Worm (Caenorhabditis elegans): ENCODE results near the gene B0244.17.

Gene B0244.17

DNA sequence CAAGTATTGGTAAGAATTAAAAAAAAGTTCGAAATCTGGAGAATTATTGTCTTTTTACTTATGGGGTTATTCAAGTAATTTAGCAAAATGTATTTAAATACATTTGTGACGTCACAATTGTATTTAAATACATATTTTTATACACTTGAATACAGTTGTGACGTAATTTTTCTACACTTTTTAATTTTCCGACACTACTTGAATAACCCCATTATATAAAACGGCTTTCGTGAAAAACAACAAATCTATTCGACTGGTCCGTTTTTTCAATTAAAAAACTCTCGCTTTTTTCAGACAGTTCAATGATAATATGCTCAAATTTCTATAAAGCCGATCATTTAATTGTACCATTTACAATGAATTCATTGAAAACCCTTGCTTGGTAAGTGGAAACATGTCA lies 17.5 kb downstream of the B0244.17 start:
- no peak for TF ChIP-seq dao-5 (tag; optimal IDR thresholded peaks at IDR 0.05)
- TF ChIP-seq him-1 (tag; optimal IDR thresholded peaks at IDR 0.05) = no peak
- no peak for TF ChIP-seq W03F9.2 (tag; optimal IDR thresholded peaks at IDR 0.05)

DNA sequence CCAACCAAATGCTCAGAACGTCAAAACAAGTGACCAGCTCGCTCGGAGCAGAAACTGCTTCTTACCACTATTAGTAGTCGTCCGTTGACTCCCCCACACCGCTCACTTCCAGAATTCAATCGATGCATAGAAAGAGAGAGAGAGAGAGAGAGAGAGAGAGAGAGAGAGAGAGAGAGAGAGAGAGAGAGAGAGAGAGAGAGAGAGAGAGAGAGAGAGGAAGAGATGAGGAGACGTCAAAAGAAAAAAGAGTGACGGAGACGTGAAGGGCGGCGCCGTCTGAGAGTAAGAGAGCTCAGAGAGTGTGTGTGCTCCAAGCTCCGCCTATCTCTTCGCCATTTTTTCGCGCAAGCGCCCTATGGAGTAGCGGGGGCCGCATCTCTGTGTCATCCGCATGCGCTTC lies 22.2 kb downstream of the B0244.17 start, which contains the start of gene ida-1:
ida-1 (plus strand) TSS at position 336 of the 400 bp plus-strand sequence.
- TF ChIP-seq W03F9.2 (tag; optimal IDR thresholded peaks at IDR 0.05) (no peak), him-1 (tag; optimal IDR thresholded peaks at IDR 0.05) (peak; percentile 41), dao-5 (tag; optimal IDR thresholded peaks at IDR 0.05) (no peak)

DNA sequence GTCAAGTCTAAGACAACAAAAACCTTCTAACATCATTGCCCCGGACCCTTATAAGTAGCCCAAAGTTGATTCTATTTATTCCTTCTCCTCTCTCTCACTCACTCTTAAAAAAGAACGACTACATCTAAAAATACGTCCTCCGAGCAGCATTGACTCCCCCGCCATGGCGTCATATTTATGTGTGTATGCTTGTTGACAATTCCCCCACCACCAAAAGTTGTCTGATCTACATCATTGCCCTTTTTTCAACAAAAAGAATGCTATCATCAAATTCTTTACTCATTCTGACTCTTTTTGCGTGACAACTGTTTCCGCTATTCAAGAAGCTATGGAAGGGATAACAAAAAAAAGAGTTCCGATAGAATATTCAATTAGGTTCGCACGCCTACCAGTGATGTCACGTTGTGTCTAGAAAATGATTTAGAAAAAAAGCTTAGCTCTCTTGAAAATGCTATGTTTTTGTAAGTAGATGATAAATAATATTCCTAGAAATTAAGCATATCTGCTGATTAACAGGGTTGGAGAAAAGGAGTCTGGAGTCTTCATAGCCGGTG lies 24.5 kb downstream of the B0244.17 start:
- no peak for TF ChIP-seq dao-5 (tag; optimal IDR thresholded peaks at IDR 0.05)
- TF ChIP-seq him-1 (tag; optimal IDR thresholded peaks at IDR 0.05) = no peak
- no peak for TF ChIP-seq W03F9.2 (tag; optimal IDR thresholded peaks at IDR 0.05)

DNA sequence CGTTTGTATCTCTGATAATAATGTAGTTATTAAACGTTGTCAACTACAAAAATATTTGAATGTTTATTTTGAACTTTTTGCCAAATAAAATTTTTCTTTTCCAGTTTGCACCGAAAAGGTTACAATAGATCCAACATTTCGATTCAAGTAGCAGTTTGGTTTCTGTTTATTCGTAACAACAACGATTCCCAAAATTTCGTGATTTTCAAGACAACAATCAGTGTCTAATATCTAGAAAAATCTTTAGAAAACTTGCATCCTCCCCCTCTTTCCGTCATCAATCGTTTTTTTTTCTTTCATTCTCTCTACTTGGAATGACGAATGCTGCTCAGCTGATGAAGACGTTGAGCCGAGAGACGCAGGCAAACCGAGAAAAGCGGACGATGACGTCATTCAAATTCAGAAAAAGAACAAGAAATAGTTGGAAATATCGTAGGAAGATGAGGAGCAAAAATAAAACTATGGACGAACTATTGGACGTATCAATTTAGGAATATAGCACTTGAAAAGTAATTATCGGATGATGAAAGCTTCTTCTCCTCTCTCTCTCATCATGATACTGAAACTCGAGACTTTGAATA lies 25.6 kb downstream of the B0244.17 start:
- TF ChIP-seq W03F9.2 (tag; optimal IDR thresholded peaks at IDR 0.05) (peak; percentile 5), dao-5 (tag; optimal IDR thresholded peaks at IDR 0.05) (no peak), him-1 (tag; optimal IDR thresholded peaks at IDR 0.05) (peak; percentile 64)

DNA sequence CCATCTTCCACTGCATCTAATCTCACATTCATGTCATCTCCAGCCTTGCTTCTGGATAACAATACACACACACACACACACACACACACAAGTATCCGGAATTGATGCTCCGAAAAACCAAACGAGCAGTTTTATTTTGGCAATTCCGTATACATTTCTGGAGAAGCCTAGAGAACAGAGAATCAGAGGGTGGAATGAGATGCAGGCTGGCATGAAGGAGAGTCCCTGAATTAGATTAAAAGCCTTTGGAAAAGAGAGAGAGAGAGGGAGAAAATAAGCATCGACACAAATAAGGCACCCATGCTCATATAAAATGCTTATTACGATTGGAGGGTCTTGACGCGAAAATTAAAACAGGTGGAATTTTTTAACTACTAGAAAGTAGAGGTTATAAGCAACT lies 27.7 kb downstream of the B0244.17 start:
- TF ChIP-seq W03F9.2 (tag; optimal IDR thresholded peaks at IDR 0.05) (no peak), him-1 (tag; optimal IDR thresholded peaks at IDR 0.05) (no peak), dao-5 (tag; optimal IDR thresholded peaks at IDR 0.05) (no peak)

DNA sequence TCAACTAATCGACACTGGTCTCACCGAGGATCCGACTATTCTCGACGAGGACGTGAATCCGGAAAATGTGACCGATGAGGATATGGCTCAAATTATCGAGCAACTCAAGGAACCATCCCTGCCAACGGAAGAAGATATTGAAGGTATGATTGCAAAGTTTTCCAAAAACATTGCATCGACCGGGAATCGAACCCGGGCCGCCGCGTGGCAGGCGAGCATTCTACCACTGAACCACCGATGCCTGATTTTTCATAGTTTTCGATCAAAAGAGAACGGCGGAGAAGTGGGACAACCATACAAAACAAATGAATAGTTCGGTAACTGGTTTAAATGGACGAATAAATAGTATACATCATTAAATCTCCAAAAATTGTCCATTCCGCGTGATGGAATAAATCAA lies 28.9 kb downstream of the B0244.17 start:
- no peak for TF ChIP-seq dao-5 (tag; optimal IDR thresholded peaks at IDR 0.05)
- TF ChIP-seq him-1 (tag; optimal IDR thresholded peaks at IDR 0.05) = no peak
- TF ChIP-seq W03F9.2 (tag; optimal IDR thresholded peaks at IDR 0.05) = no peak

DNA sequence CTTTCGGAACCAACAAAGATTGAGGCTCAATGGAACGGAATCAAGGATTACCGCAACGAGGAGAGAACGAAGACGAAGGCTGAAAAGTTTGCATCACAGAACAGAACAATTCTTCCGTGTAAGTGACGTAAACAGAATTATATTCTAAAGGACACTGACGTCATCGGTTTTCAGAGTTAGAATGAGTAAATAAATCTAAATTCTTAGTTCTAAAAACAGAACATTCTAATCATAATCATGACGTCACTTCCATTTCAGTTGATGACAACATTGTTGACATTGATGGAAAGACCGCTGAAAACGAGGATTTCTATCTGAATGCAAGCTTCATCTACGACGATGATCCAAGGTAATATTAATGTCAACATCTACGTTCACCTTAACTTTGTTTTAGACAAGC lies 31.0 kb downstream of the B0244.17 start:
- TF ChIP-seq W03F9.2 (tag; optimal IDR thresholded peaks at IDR 0.05) = no peak

DNA sequence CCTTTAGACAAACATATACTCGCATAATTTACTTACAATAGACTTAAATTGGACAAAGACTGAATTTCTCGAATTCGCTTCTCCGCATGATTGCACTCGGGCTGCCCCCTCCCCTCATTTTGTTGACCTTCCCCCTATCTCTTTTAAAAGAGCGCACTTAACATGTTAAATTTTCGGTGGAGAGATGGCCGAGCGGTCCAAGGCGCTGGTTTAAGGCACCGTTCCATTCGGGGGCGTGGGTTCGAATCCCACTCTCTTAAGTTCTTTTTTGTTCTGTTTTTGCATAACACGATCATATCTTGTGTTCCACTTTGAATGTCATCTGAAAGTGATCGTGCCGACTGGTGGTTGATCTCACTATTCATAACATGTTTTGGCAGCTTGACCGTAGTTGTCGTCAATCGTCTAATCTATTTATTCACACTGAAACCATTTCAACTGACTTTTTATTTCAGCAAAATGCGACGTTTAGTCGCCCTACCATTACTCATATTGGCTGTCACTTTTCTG lies 36.8 kb downstream of the B0244.17 start, which contains the start of gene cutl-23:
cutl-23 (plus strand) TSS at position 460 of the 510 bp plus-strand sequence.
- no peak for TF ChIP-seq him-1 (tag; optimal IDR thresholded peaks at IDR 0.05)
- TF ChIP-seq dao-5 (tag; optimal IDR thresholded peaks at IDR 0.05) = no peak

DNA sequence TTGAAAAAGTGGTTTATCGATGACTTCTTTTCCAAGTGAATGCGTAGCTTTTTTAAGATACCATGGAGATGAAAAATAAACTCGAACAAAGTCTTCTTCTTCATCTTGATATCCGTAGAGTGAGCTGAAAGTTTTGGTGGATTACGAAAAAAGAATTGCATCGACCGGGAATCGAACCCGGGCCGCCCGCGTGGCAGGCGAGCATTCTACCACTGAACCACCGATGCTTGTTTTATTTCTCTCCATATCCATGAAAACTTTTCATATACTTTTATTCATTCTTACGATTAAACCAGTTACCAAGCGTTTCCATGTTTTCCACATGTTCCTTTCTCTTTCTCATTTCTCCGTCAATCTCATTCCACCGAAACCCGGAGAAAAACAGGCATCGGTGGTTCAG lies 49.1 kb downstream of the B0244.17 start:
- TF ChIP-seq dao-5 (tag; optimal IDR thresholded peaks at IDR 0.05) = no peak
- no peak for TF ChIP-seq him-1 (tag; optimal IDR thresholded peaks at IDR 0.05)
- no peak for TF ChIP-seq W03F9.2 (tag; optimal IDR thresholded peaks at IDR 0.05)
